Fruit fly (Drosophila melanogaster): ENCODE measurements around the gene CG5653.

CG5653 gene

dm6 chr3L:9011485-9012389, 45.6 kb upstream of the CG5653 start (continued):
- TF ChIP-seq CG31388 (GFP tag; optimal IDR thresholded peaks at IDR 0.05) (peak; percentile 47), CG10565 (GFP tag; optimal IDR thresholded peaks at IDR 0.05) (peak; percentile 46), bab2 (GFP tag; optimal IDR thresholded peaks at IDR 0.05) (peak; percentile 90), tna (GFP tag; IDR thresholded peaks at IDR 0.05; ENCODE audit: partially characterized antibody) (no peak), Rfx (GFP tag; IDR thresholded peaks at IDR 0.05) (peak; percentile 46; the same call in 1 of the 2 replicates), CG7357 (GFP tag; IDR thresholded peaks at IDR 0.05) (peak; percentile 63; the same call in 1 of the 3 replicates), gcm (GFP tag; optimal IDR thresholded peaks at IDR 0.05) (peak; percentile 67), pzg (GFP tag; optimal IDR thresholded peaks at IDR 0.05) (no peak), scrt (GFP tag; optimal IDR thresholded peaks at IDR 0.05) (no peak), CG5180 (GFP tag; optimal IDR thresholded peaks at IDR 0.05) (peak; percentile 16), sna (GFP tag; IDR thresholded peaks at IDR 0.05; ENCODE audit: partially characterized antibody) (no peak), twi (tag; optimal IDR thresholded peaks at IDR 0.05) (peak; percentile 98), CG17912 (GFP tag; optimal IDR thresholded peaks at IDR 0.05) (no peak), CG13775 (GFP tag; optimal IDR thresholded peaks at IDR 0.05) (peak; percentile 76), E2f1 (GFP tag; IDR thresholded peaks at IDR 0.05) (peak; percentile 72), CG6689 (GFP tag; IDR thresholded peaks at IDR 0.05) (peak; percentile 85), CG7271 (tag; optimal IDR thresholded peaks at IDR 0.05) (no peak), CG14965 (GFP tag; optimal IDR thresholded peaks at IDR 0.05; ENCODE audit: borderline replicate concordance) (peak; percentile 24), abd-A (tag; optimal IDR thresholded peaks at IDR 0.05) (peak; percentile 16), B-H1 (GFP tag; IDR thresholded peaks at IDR 0.05) (peak; percentile 46; the same call in 2 of the 3 replicates), dan (GFP tag; IDR thresholded peaks at IDR 0.05) (peak; percentile 91), gro (GFP tag; optimal IDR thresholded peaks at IDR 0.05) (no peak), Usf (GFP tag; optimal IDR thresholded peaks at IDR 0.05) (peak; percentile 38), CG3065 (GFP tag; optimal IDR thresholded peaks at IDR 0.05) (peak; percentile 59), stwl (tag; optimal IDR thresholded peaks at IDR 0.05) (no peak), org-1 (GFP tag; optimal IDR thresholded peaks at IDR 0.05) (peak; percentile 75), psq (GFP tag; optimal IDR thresholded peaks at IDR 0.05) (no peak), NFAT (GFP tag; IDR thresholded peaks at IDR 0.05) (no peak), shn (GFP tag; optimal IDR thresholded peaks at IDR 0.05) (peak; percentile 46), danr (GFP tag; IDR thresholded peaks at IDR 0.05) (peak; percentile 35; the same call in 1 of the 2 replicates), CG14050 (GFP tag; IDR thresholded peaks at IDR 0.05) (peak; percentile 15; the same call in 1 of the 3 replicates), Doc3 (GFP tag; IDR thresholded peaks at IDR 0.05; ENCODE audit: partially characterized antibody) (no peak), sens-2 (GFP tag; IDR thresholded peaks at IDR 0.05) (peak; percentile 84), CG13123 (GFP tag; optimal IDR thresholded peaks at IDR 0.05) (peak; percentile 52), Atf3 (GFP tag; optimal IDR thresholded peaks at IDR 0.05) (peak; percentile 30), CG2120 (GFP tag; optimal IDR thresholded peaks at IDR 0.05) (no peak), CG5245 (GFP tag; optimal IDR thresholded peaks at IDR 0.05) (peak; percentile 67), zf30C (GFP tag; optimal IDR thresholded peaks at IDR 0.05) (peak; percentile 90), Fer1 (GFP tag; optimal IDR thresholded peaks at IDR 0.05) (no peak), Aef1 (GFP tag; IDR thresholded peaks at IDR 0.05) (peak; percentile 59; the same call in 2 of the 3 replicates), ssp (GFP tag; IDR thresholded peaks at IDR 0.05) (peak; percentile 74), CG4854 (GFP tag; optimal IDR thresholded peaks at IDR 0.05) (no peak), ttk (GFP tag; IDR thresholded peaks at IDR 0.05) (peak; percentile 75), ken (GFP tag; IDR thresholded peaks at IDR 0.05) (peak; percentile 78; the same call in 2 of the 3 replicates), CG8765 (GFP tag; IDR thresholded peaks at IDR 0.05) (peak; percentile 93), pnt (GFP tag; optimal IDR thresholded peaks at IDR 0.05) (peak; percentile 80), Xrp1 (GFP tag; IDR thresholded peaks at IDR 0.05) (peak; percentile 93), Adf1 (GFP tag; IDR thresholded peaks at IDR 0.05) (no peak), mld (GFP tag; IDR thresholded peaks at IDR 0.05; ENCODE audit: partially characterized antibody) (no peak)
